Fruit fly (Drosophila melanogaster): ENCODE results near the gene Nrd1.

DNA sequence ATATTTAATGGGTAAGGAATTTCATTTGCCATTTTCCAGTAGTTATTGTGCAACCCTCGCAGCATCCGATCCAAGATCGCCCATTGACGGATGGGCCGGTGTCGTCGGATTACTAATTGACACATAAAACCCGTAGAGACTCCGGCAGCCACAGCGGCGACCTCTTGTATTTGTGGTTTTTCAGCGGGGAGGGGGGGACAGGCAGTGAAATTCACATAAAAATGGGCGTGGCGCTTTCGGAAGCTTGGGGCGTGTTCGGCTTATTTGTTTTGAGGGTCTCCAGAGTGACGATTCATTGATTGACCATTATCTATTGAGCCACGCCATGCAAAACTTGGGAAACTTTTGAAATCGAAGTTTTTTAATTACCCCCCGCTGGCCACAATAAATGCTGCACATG, 19.4 kb downstream of the Nrd1 start:
- TF ChIP-seq CG8478 (optimal IDR thresholded peaks at IDR 0.05): no peak
- no peak for TF ChIP-seq CTCF (optimal IDR thresholded peaks at IDR 0.05)
